Worm (Caenorhabditis elegans) whole organism, L3 larva: ENCODE results near the gene dph-3.

ENCODE experiments used
- R02D3.7 ChIP-seq: fragments of 150-350 bp; optimal IDR thresholded peaks from 2 replicates; lab custom pipeline; 2014; ENCODE audit warnings: missing biosample characterization, missing genetic modification characterization
- ZK546.5 ChIP-seq: sonication (generic microtip); optimal IDR thresholded peaks from 2 replicates; lab custom pipeline; 2017; ENCODE audit warnings: missing biosample characterization, missing genetic modification characterization
- aly-2 ChIP-seq: fragments of 150-350 bp; optimal IDR thresholded peaks from 2 replicates; lab custom pipeline; 2014; ENCODE audit warnings: missing biosample characterization, missing genetic modification characterization
- ama-1 ChIP-seq: fragments of 150-350 bp; optimal IDR thresholded peaks from 2 replicates; lab custom pipeline; 2018
- ceh-16 ChIP-seq: sonication (generic microtip); optimal IDR thresholded peaks from 2 replicates; lab custom pipeline; 2017; ENCODE audit warnings: missing biosample characterization, missing genetic modification characterization
- ceh-28 ChIP-seq: fragments of 150-350 bp; optimal IDR thresholded peaks from 2 replicates; lab custom pipeline; 2014; ENCODE audit warnings: missing biosample characterization, missing genetic modification reagents, missing genetic modification characterization
- ceh-9 ChIP-seq: sonication (generic microtip); optimal IDR thresholded peaks from 2 replicates; lab custom pipeline; 2018; ENCODE audit warnings: missing biosample characterization, missing genetic modification characterization
- daf-12 ChIP-seq: fragments of 150-350 bp; optimal IDR thresholded peaks from 2 replicates; lab custom pipeline; 2014; ENCODE audit warnings: missing biosample characterization, missing genetic modification reagents, missing genetic modification characterization
- egl-27 ChIP-seq: sonication (generic microtip); optimal IDR thresholded peaks from 4 replicates; lab custom pipeline; 2017; ENCODE audit warnings: missing biosample characterization, missing genetic modification reagents, missing genetic modification characterization
- egl-5 ChIP-seq: fragments of 150-350 bp; optimal IDR thresholded peaks from 2 replicates; lab custom pipeline; 2017; ENCODE audit warnings: missing biosample characterization, missing genetic modification reagents, missing genetic modification characterization, inconsistent platforms
- elt-1 ChIP-seq: fragments of 150-350 bp; optimal IDR thresholded peaks from 2 replicates; lab custom pipeline; 2014; ENCODE audit warnings: missing biosample characterization, missing genetic modification characterization
- elt-2 ChIP-seq: sonication (generic microtip); optimal IDR thresholded peaks from 2 replicates; lab custom pipeline; 2016; ENCODE audit warnings: missing genetic modification reagents, mild to moderate bottlenecking, missing genetic modification characterization, missing compliant biosample characterization
- elt-3 ChIP-seq, 3 experiments: fragments of 150-350 bp in 1 of 3; sonication (generic microtip) in 2 of 3; optimal IDR thresholded peaks; 2 replicates in 2 of 3; 4 replicates in 1 of 3; lab custom pipeline; 2014 to 2017; ENCODE audit warnings: missing biosample characterization in 3 of 3, missing genetic modification characterization in 3 of 3
- eor-1 ChIP-seq, 2 experiments: fragments of 150-350 bp; optimal IDR thresholded peaks; 2 replicates each; lab custom pipeline; 2014 to 2018; ENCODE audit warnings: missing biosample characterization in 2 of 2, missing genetic modification characterization in 2 of 2
- fkh-10 ChIP-seq: sonication (generic microtip); optimal IDR thresholded peaks from 2 replicates; lab custom pipeline; 2017; ENCODE audit warnings: missing biosample characterization, missing genetic modification reagents, missing genetic modification characterization
- fkh-2 ChIP-seq: fragments of 150-350 bp; optimal IDR thresholded peaks from 2 replicates; lab custom pipeline; 2014; ENCODE audit warnings: missing biosample characterization, missing genetic modification reagents, missing genetic modification characterization
- lsy-12 ChIP-seq: sonication (generic microtip); optimal IDR thresholded peaks from 2 replicates; lab custom pipeline; 2016; ENCODE audit warnings: mild to moderate bottlenecking, missing genetic modification characterization, missing compliant biosample characterization
- mdl-1 ChIP-seq: fragments of 150-350 bp; optimal IDR thresholded peaks from 2 replicates; lab custom pipeline; 2014; ENCODE audit warnings: missing biosample characterization, missing genetic modification characterization
- mml-1 ChIP-seq: fragments of 150-350 bp; sonication (generic microtip); optimal IDR thresholded peaks from 3 replicates; lab custom pipeline; 2014; ENCODE audit warnings: missing biosample characterization, missing genetic modification characterization
- nfya-1 ChIP-seq: sonication (generic microtip); optimal IDR thresholded peaks from 2 replicates; lab custom pipeline; 2017; ENCODE audit warnings: missing genetic modification characterization, mild to moderate bottlenecking, missing compliant biosample characterization, antibody characterized with exemption, moderate library complexity; ENCODE audit not compliant: insufficient read depth
- nhr-12 ChIP-seq: fragments of 150-350 bp; optimal IDR thresholded peaks from 2 replicates; lab custom pipeline; 2014; ENCODE audit warnings: missing biosample characterization, missing genetic modification characterization
- nhr-43 ChIP-seq: sonication (generic microtip); optimal IDR thresholded peaks from 2 replicates; lab custom pipeline; 2016; ENCODE audit warnings: mild to moderate bottlenecking, missing genetic modification characterization, missing compliant biosample characterization; ENCODE audit not compliant: poor library complexity, severe bottlenecking
- nhr-67 ChIP-seq: fragments of 150-350 bp; optimal IDR thresholded peaks from 2 replicates; lab custom pipeline; 2014; ENCODE audit warnings: missing biosample characterization, missing genetic modification characterization
- nhr-76 ChIP-seq: fragments of 150-350 bp; sonication (generic microtip); optimal IDR thresholded peaks from 5 replicates; lab custom pipeline; 2014; ENCODE audit warnings: missing biosample characterization, missing genetic modification characterization
- nhr-77 ChIP-seq: fragments of 150-350 bp; optimal IDR thresholded peaks from 2 replicates; lab custom pipeline; 2014; ENCODE audit warnings: missing biosample characterization, missing genetic modification characterization
- pha-4 ChIP-seq: fragments of 150-350 bp; optimal IDR thresholded peaks from 2 replicates; lab custom pipeline; 2014; ENCODE audit warnings: missing biosample characterization, missing genetic modification reagents, missing genetic modification characterization
- pqm-1 ChIP-seq: fragments of 150-350 bp; optimal IDR thresholded peaks from 2 replicates; lab custom pipeline; 2017; ENCODE audit warnings: missing biosample characterization, missing genetic modification characterization, inconsistent platforms
- skn-1 ChIP-seq: fragments of 150-350 bp; optimal IDR thresholded peaks from 2 replicates; lab custom pipeline; 2014; ENCODE audit warnings: missing biosample characterization, missing genetic modification characterization
- snpc-4 ChIP-seq: fragments of 150-350 bp; optimal IDR thresholded peaks from 2 replicates; lab custom pipeline; 2014; ENCODE audit warnings: missing biosample characterization, missing genetic modification characterization
- unc-39 ChIP-seq: sonication (generic microtip); optimal IDR thresholded peaks from 4 replicates; lab custom pipeline; 2017; ENCODE audit warnings: missing biosample characterization, missing genetic modification characterization
- zag-1 ChIP-seq: fragments of 150-350 bp; optimal IDR thresholded peaks from 2 replicates; lab custom pipeline; 2014; ENCODE audit warnings: missing biosample characterization, missing genetic modification characterization
- ztf-11 ChIP-seq: fragments of 150-350 bp; optimal IDR thresholded peaks from 2 replicates; lab custom pipeline; 2014; ENCODE audit warnings: missing biosample characterization, missing genetic modification characterization
- ztf-4 ChIP-seq: fragments of 150-350 bp; optimal IDR thresholded peaks from 2 replicates; lab custom pipeline; 2014; ENCODE audit warnings: missing biosample characterization, missing genetic modification characterization

dph-3 gene

DNA sequence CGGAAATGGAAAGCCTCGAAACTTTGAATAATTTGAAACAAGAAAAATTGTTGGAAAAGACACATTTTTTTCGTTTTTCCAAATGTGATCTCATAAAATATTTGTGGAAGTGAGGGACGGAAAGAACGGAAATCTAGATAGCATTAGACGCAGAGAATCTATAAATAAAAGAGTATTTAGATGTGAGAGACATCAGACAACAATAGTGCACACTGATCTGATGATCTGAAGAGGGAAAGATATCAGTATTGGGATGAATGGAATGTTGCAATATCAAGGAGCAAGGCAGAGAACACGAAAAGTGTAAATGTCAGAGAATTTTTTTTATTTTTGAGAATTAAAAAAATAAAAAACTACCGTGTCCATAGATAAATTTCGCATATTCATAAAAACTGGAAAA is 27.9 kb downstream of the dph-3 start:
- no peak for TF ChIP-seq nhr-77
- no peak for TF ChIP-seq daf-12 (tag; lab: Kevin White, UChicago)
- no peak for TF ChIP-seq nhr-76 (tag; lab: Kevin White, UChicago)
- TF ChIP-seq ZK546.5 (tag; lab: Kevin White, UChicago) = no peak
- TF ChIP-seq ceh-9 = no peak
- no peak for TF ChIP-seq unc-39 (tag; lab: Kevin White, UChicago)
- no peak for TF ChIP-seq ztf-4 (tag; lab: Kevin White, UChicago)
- TF ChIP-seq R02D3.7 (tag; lab: Kevin White, UChicago) = no peak
- no peak for TF ChIP-seq nhr-12 (tag; lab: Kevin White, UChicago)
- TF ChIP-seq elt-2 (tag; lab: Kevin White, UChicago) = peak; percentile 3
- TF ChIP-seq pqm-1 (tag; lab: Kevin White, UChicago) = peak; percentile 16

DNA sequence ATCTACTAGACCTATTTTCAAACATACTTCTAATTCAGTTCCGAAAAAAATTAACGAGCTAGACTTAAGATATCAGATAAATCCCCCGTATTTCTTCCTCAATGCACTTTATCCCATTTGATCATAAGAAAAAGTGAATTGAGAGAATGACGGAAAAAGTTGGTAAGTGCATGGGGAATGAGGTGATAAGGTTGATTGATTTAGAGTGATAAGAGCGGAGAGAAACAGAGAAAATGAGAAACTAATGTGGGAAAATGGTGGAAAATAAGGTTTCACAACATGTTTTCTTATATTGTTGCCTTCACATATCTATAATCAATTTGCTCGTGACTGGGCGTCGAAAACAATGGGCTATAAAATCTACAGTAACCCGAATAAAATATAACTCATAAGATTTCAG is 28.8 kb downstream of the dph-3 start:
- TF ChIP-seq elt-2 (tag; lab: Kevin White, UChicago) (peak; percentile 75), mdl-1 (no peak), nhr-76 (tag; lab: Kevin White, UChicago) (no peak), nfya-1 (tag; lab: Kevin White, UChicago) (peak; percentile 35), pqm-1 (tag; lab: Kevin White, UChicago) (peak; percentile 64), ceh-28 (tag; lab: Kevin White, UChicago) (peak; percentile 4), fkh-2 (tag; lab: Kevin White, UChicago) (no peak)

DNA sequence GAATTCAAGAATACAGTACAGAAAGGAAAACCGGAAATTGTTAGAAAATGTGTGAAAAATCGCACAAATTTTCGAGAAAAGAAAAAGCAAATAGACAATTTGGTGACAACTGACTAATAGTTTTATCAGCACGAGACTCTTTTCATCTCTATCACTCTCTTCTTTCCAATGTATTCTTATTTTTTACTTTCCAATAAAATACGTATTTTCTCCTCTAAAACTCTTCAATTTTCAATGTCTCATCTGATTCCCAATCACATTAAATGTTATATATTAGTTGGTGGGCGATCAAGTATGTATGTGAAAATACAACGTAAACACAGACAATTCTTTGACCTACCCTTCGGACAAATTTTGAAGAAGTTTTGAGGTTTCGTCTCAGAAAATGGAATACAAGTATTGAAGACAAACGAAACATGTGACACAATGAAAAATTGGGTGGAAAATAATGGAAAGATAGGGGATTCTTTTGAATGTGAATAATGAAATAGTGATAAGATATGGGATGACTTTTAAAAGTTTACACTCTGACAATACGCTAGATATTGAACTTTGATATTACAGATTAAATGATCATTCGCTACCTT is 30.4 kb downstream of the dph-3 start, which contains the start of gene cka-1:
TSS of gene cka-1 (minus strand) at position 418 of the 587 bp plus-strand sequence.
- TF ChIP-seq nhr-67 (tag; lab: Kevin White, UChicago) (no peak), elt-3 (tag; optimal IDR thresholded peaks at IDR 0.05; lab: Kevin White, UChicago) (no peak), mml-1 (tag; lab: Kevin White, UChicago) (no peak), nfya-1 (tag; lab: Kevin White, UChicago) (peak; percentile 13), pqm-1 (tag; lab: Kevin White, UChicago) (peak; percentile 56), ceh-16 (tag; lab: Kevin White, UChicago) (no peak), elt-2 (tag; lab: Kevin White, UChicago) (peak; percentile 65), skn-1 (no peak), pha-4 (no peak), elt-1 (tag; lab: Kevin White, UChicago) (no peak), ceh-28 (tag; lab: Kevin White, UChicago) (no peak), aly-2 (tag; lab: Kevin White, UChicago) (no peak), nhr-43 (no peak), egl-5 (tag; lab: Kevin White, UChicago) (no peak), unc-39 (tag; lab: Kevin White, UChicago) (no peak), daf-12 (tag; lab: Kevin White, UChicago) (no peak), ZK546.5 (tag; lab: Kevin White, UChicago) (no peak), snpc-4 (tag; lab: Kevin White, UChicago) (no peak), ztf-11 (tag; lab: Kevin White, UChicago) (no peak), egl-27 (tag; lab: Kevin White, UChicago) (no peak)

DNA sequence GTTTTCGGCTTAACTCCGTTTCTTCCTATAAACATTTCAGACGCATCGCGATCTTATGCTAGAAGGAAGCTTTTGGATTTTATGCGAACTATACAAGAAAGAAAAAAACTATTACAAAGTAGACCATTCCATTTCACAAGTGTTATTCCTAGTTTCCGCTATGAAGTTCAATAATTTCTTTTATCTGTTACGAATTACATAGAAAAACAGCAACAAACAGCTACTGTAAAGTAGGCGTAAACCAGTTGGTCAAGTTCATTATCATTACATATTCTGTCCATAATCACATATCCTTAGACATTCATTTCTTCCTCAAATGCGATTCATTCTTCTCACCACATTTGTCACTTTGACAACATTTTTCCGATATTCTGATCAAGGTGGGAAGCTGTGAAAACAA is 31.2 kb downstream of the dph-3 start, which contains the start of gene C28D4.10:
TSS of gene C28D4.10 (plus strand) at position 301 of the 400 bp plus-strand sequence.
- TF ChIP-seq ztf-11 (tag; lab: Kevin White, UChicago) = no peak
- TF ChIP-seq lsy-12 (tag; lab: Kevin White, UChicago) = no peak
- no peak for TF ChIP-seq fkh-2 (tag; lab: Kevin White, UChicago)
- TF ChIP-seq aly-2 (tag; lab: Kevin White, UChicago) = no peak
- no peak for TF ChIP-seq ztf-4 (tag; lab: Kevin White, UChicago)
- TF ChIP-seq unc-39 (tag; lab: Kevin White, UChicago) = no peak
- no peak for TF ChIP-seq skn-1
- TF ChIP-seq elt-2 (tag; lab: Kevin White, UChicago) = no peak
- no peak for TF ChIP-seq zag-1 (tag; lab: Kevin White, UChicago)
- no peak for TF ChIP-seq ama-1 (lab: Kevin White, UChicago)
- TF ChIP-seq ceh-16 (tag; lab: Kevin White, UChicago) = no peak
- TF ChIP-seq snpc-4 (tag; lab: Kevin White, UChicago) = no peak
- TF ChIP-seq eor-1 (tag; optimal IDR thresholded peaks at IDR 0.05; lab: Kevin White, UChicago) = no peak
- no peak for TF ChIP-seq fkh-10 (GFP tag; lab: Kevin White, UChicago)
